Fruit fly (Drosophila melanogaster): ENCODE results near the gene Gagr.
A peak's percentile ranks its signal among the peaks of the same experiment; 100 is the strongest.

Gagr gene

dm6 chr3L:16408609-16409439 lies 14.4 kb downstream of the Gagr start (continued):
- TF ChIP-seq TFAM (GFP tag; optimal IDR thresholded peaks at IDR 0.05) (no peak), B-H2 (GFP tag; optimal IDR thresholded peaks at IDR 0.05) (no peak), Dbx (GFP tag; IDR thresholded peaks at IDR 0.05) (no peak), CG13894 (tag; optimal IDR thresholded peaks at IDR 0.05) (no peak), Kr (GFP tag; optimal IDR thresholded peaks at IDR 0.05) (peak; percentile 88), pita (GFP tag; optimal IDR thresholded peaks at IDR 0.05) (no peak), pum (GFP tag; optimal IDR thresholded peaks at IDR 0.05) (no peak), CG9727 (GFP tag; optimal IDR thresholded peaks at IDR 0.05) (peak; percentile 89), vvl (GFP tag; IDR thresholded peaks at IDR 0.05) (peak; percentile 56; the same call in 1 of the 2 replicates), salm (tag; optimal IDR thresholded peaks at IDR 0.05) (no peak), CG6689 (GFP tag; IDR thresholded peaks at IDR 0.05) (no peak), CG12942 (GFP tag; optimal IDR thresholded peaks at IDR 0.05) (peak; percentile 59), CG18011 (GFP tag; optimal IDR thresholded peaks at IDR 0.05) (no peak), pfk (GFP tag; optimal IDR thresholded peaks at IDR 0.05) (peak; percentile 48), exex (tag; optimal IDR thresholded peaks at IDR 0.05) (no peak), CG10321 (GFP tag; IDR thresholded peaks at IDR 0.05) (no peak), CG15073 (GFP tag; optimal IDR thresholded peaks at IDR 0.05) (no peak), CG8359 (GFP tag; optimal IDR thresholded peaks at IDR 0.05; ENCODE audit: borderline replicate concordance) (peak; percentile 14), CG18619 (GFP tag; optimal IDR thresholded peaks at IDR 0.05) (peak; percentile 27), psq (GFP tag; optimal IDR thresholded peaks at IDR 0.05) (peak; percentile 19), bigmax (GFP tag; optimal IDR thresholded peaks at IDR 0.05) (no peak), nerfin-1 (tag; optimal IDR thresholded peaks at IDR 0.05) (peak; percentile 46), CG17612 (GFP tag; IDR thresholded peaks at IDR 0.05) (no peak), Nf-YB (GFP tag; optimal IDR thresholded peaks at IDR 0.05) (peak; percentile 26), Mad (GFP tag; optimal IDR thresholded peaks at IDR 0.05) (no peak), BEAF-32 (GFP tag; optimal IDR thresholded peaks at IDR 0.05) (no peak), CG15011 (GFP tag; optimal IDR thresholded peaks at IDR 0.05) (no peak)

DNA sequence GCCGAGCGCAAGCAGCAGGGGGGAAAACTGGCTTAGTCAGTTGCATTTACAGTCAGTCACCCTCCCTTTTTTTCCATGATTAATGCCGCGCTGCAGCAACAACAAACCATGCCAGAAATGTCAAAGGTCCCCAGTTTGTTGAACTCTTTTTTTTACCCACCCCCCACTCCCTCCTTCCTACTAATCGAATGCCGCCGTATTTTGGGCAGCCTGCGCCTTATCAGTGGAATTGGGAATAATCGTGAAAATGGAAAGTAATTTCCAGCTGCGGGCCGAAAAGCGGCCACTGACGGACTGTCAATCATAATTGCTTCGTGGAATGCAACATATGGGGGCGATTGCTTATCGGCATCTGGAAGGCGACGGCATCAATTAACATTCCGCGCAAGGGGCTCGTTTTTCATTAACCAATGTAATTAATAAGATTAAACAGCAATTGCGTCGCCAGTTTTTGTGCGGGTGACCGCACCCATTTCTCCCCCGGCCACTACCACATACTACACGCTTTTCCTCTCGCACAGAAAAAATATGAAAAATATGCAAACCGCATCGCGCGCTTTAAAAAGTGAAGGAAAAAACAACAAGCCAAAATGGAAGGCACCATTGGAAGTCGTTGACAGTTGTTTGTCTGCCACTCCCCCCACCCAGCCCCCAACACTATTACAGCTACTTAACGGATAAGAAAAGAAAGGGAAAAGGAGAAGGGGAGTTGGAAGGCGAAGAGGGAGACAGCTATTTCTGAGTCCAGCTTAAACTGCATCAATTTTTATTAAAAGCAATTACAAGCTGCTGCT lies 15.3 kb downstream of the Gagr start:
- no peak for TF ChIP-seq CG1529 (GFP tag; optimal IDR thresholded peaks at IDR 0.05)
- TF ChIP-seq vfl (GFP tag; optimal IDR thresholded peaks at IDR 0.05), result no peak
- peak; percentile 26 for TF ChIP-seq salm (tag; optimal IDR thresholded peaks at IDR 0.05)
- no peak for TF ChIP-seq zen (tag; optimal IDR thresholded peaks at IDR 0.05)
- TF ChIP-seq luna (GFP tag; optimal IDR thresholded peaks at IDR 0.05), result no peak
- TF ChIP-seq C15 (GFP tag; IDR thresholded peaks at IDR 0.05), result no peak
- no peak for TF ChIP-seq CG8089 (GFP tag; optimal IDR thresholded peaks at IDR 0.05)
- peak; percentile 79 for TF ChIP-seq Blimp-1 (GFP tag; optimal IDR thresholded peaks at IDR 0.05)
- peak in 1 of 3 experiments; percentile 23 for TF ChIP-seq Stat92E (GFP tag; optimal IDR thresholded peaks at IDR 0.05)
- 0 out of 3 replicates have a peak, but pooled peaks have one; percentile 0 for TF ChIP-seq ci (GFP tag; IDR thresholded peaks at IDR 0.05)
- TF ChIP-seq CG6689 (GFP tag; IDR thresholded peaks at IDR 0.05), result 0 out of 2 replicates have a peak, but pooled peaks have one; percentile 8
- no peak for TF ChIP-seq phol (tag; optimal IDR thresholded peaks at IDR 0.05)
- peak; percentile 52 for TF ChIP-seq kni (GFP tag; optimal IDR thresholded peaks at IDR 0.05)
- TF ChIP-seq trh (GFP tag; optimal IDR thresholded peaks at IDR 0.05), result no peak
- TF ChIP-seq CG10274 (GFP tag; optimal IDR thresholded peaks at IDR 0.05), result peak; percentile 6
- TF ChIP-seq B-H2 (GFP tag; optimal IDR thresholded peaks at IDR 0.05), result no peak
- no peak for TF ChIP-seq slbo (GFP tag; IDR thresholded peaks at IDR 0.05)
- peak; percentile 3; the same call in 1 of the 2 replicates for TF ChIP-seq CG17328 (GFP tag; IDR thresholded peaks at IDR 0.05)
- no peak for TF ChIP-seq pan (optimal IDR thresholded peaks at IDR 0.05)
- peak in 1 of 2 experiments; percentile 6 for TF ChIP-seq pan (GFP tag; optimal IDR thresholded peaks at IDR 0.05 in 1 of 2, IDR thresholded peaks at IDR 0.05 in 1 of 2)
- TF ChIP-seq nmo (GFP tag; optimal IDR thresholded peaks at IDR 0.05), result no peak
- peak; percentile 89 for TF ChIP-seq sqz (GFP tag; optimal IDR thresholded peaks at IDR 0.05)
- TF ChIP-seq Doc3 (GFP tag; IDR thresholded peaks at IDR 0.05; ENCODE audit: partially characterized antibody), result no peak
- peak; percentile 48 for TF ChIP-seq nerfin-1 (tag; optimal IDR thresholded peaks at IDR 0.05)

Measured in whole organism, embryonic.